Worm (Caenorhabditis elegans) whole organism, young adult: ENCODE data around the gene ZK177.1.

ENCODE experiments used
- F33H1.4 ChIP-seq: fragments of 200-800 bp; sonication (Bioruptor generic); IDR thresholded peaks from 2 replicates; pipeline ENCODE4 v1.3.6; 2022; ENCODE audit warnings: missing genetic modification reagents, missing genetic modification characterization, missing compliant biosample characterization
- ama-1 ChIP-seq, 3 experiments: fragments of 150-350 bp in 1 of 3; sonication (generic microtip) in 2 of 3; optimal IDR thresholded peaks; 2 replicates each; lab custom pipeline; 2014 to 2018; ENCODE audit warnings: missing biosample characterization in 2 of 3, missing genetic modification characterization in 2 of 3, missing genetic modification reagents in 2 of 3
- dpl-1 ChIP-seq: fragments of 150-350 bp; optimal IDR thresholded peaks from 2 replicates; lab custom pipeline; 2014; ENCODE audit warnings: missing biosample characterization, missing genetic modification reagents, missing genetic modification characterization
- egrh-3 ChIP-seq: fragments of 200-800 bp; sonication (Bioruptor generic); IDR thresholded peaks from 2 replicates; pipeline ENCODE4 v1.3.6; 2022; ENCODE audit warnings: missing genetic modification reagents, missing genetic modification characterization, missing compliant biosample characterization
- gei-17 ChIP-seq: fragments of 200-800 bp; sonication (Bioruptor generic); optimal IDR thresholded peaks from 2 replicates; lab custom pipeline; 2018; ENCODE audit warnings: mild to moderate bottlenecking, missing genetic modification characterization, missing compliant biosample characterization
- let-526 ChIP-seq: fragments of 200-800 bp; sonication (Bioruptor generic); IDR thresholded peaks from 2 replicates; pipeline ENCODE4 v1.3.6; 2022; ENCODE audit warnings: missing genetic modification reagents, missing genetic modification characterization, missing compliant biosample characterization
- unc-130 ChIP-seq: sonication (generic microtip); optimal IDR thresholded peaks from 2 replicates; lab custom pipeline; 2016; ENCODE audit warnings: missing genetic modification reagents, missing genetic modification characterization, missing compliant biosample characterization
- unc-62 ChIP-seq: fragments of 150-350 bp; optimal IDR thresholded peaks from 2 replicates; lab custom pipeline; 2014; ENCODE audit warnings: missing biosample characterization, missing genetic modification reagents, missing genetic modification characterization
- zim-3 ChIP-seq: sonication (generic microtip); optimal IDR thresholded peaks from 2 replicates; lab custom pipeline; 2017; ENCODE audit warnings: mild to moderate bottlenecking, missing genetic modification characterization, moderate library complexity, missing compliant biosample characterization
- ztf-26 ChIP-seq: sonication (generic microtip); optimal IDR thresholded peaks from 2 replicates; lab custom pipeline; 2017; ENCODE audit warnings: missing genetic modification characterization, missing compliant biosample characterization

ce11 chrII:5544145-5544515 is 16.2 kb downstream of the ZK177.1 start:
- TF ChIP-seq gei-17 (GFP tag; lab: Kevin White, UChicago) (no peak), dpl-1 (GFP tag; lab: Kevin White, UChicago) (no peak), zim-3 (no peak), let-526 (GFP tag; lab: Robert Waterston, UW) (no peak), ama-1 (optimal IDR thresholded peaks at IDR 0.05; lab: Kevin White, UChicago) (peak; percentile 98), ama-1 (GFP tag; optimal IDR thresholded peaks at IDR 0.05; lab: Kevin White, UChicago) (no peak), egrh-3 (GFP tag; lab: Robert Waterston, UW) (no peak), ztf-26 (tag; lab: Kevin White, UChicago) (no peak), unc-130 (GFP tag; lab: Kevin White, UChicago) (no peak), unc-62 (GFP tag; lab: Kevin White, UChicago) (no peak), F33H1.4 (GFP tag; lab: Robert Waterston, UW) (no peak)
